Fruit fly (Drosophila melanogaster) whole organism, embryonic: ENCODE measurements around the gene CG10089.

Experiments
- C15 ChIP-seq: fragments of 200-800 bp; sonication (Bioruptor generic); IDR thresholded peaks from 3 replicates; pipeline ENCODE4 v1.3.6; 2022; ENCODE audit warnings: missing biosample characterization, missing genetic modification characterization
- CG10209 ChIP-seq: fragments of 200-800 bp; sonication (Bioruptor generic); optimal IDR thresholded peaks from 3 replicates; lab custom pipeline; 2017; ENCODE audit warnings: missing biosample characterization, mild to moderate bottlenecking, missing genetic modification characterization, missing genetic modification reagents
- CG10321 ChIP-seq: fragments of 200-800 bp; sonication (Bioruptor generic); IDR thresholded peaks from 2 replicates; pipeline ENCODE4 v1.3.6; 2022; ENCODE audit warnings: missing biosample characterization, missing genetic modification characterization
- CG10431 ChIP-seq: fragments of 200-800 bp; sonication (Bioruptor generic); optimal IDR thresholded peaks from 3 replicates; lab custom pipeline; 2018; ENCODE audit warnings: missing biosample characterization, mild to moderate bottlenecking, missing genetic modification characterization
- CG11093 ChIP-seq: fragments of 200-800 bp; sonication (Bioruptor generic); IDR thresholded peaks from 3 replicates; pipeline ENCODE4 v1.3.6; 2022; ENCODE audit warnings: missing biosample characterization, missing genetic modification characterization
- CG11247 ChIP-seq: fragments of 200-800 bp; sonication (Bioruptor generic); IDR thresholded peaks from 2 replicates; pipeline ENCODE4 v1.3.6; 2022; ENCODE audit warnings: missing biosample characterization, missing genetic modification characterization
- CG11723 ChIP-seq: fragments of 200-800 bp; sonication (Bioruptor generic); optimal IDR thresholded peaks from 2 replicates; lab custom pipeline; 2017; ENCODE audit warnings: missing biosample characterization, mild to moderate bottlenecking, missing genetic modification characterization
- CG14667 ChIP-seq: fragments of 200-800 bp; sonication (Bioruptor generic); IDR thresholded peaks from 2 replicates; pipeline ENCODE4 v1.3.6; 2022; ENCODE audit warnings: missing biosample characterization, missing genetic modification characterization
- CG16779 ChIP-seq: fragments of 200-800 bp; sonication (Bioruptor generic); IDR thresholded peaks from 2 replicates; pipeline ENCODE4 v1.3.6; 2022; ENCODE audit warnings: missing biosample characterization, missing genetic modification characterization
- CG16813 ChIP-seq: fragments of 200-800 bp; sonication (Bioruptor generic); IDR thresholded peaks from 3 replicates; pipeline ENCODE4 v1.3.6; 2022; ENCODE audit warnings: missing biosample characterization, missing genetic modification characterization; ENCODE audit not compliant: partially characterized antibody
- CG2889 ChIP-seq: fragments of 200-800 bp; sonication (Bioruptor generic); IDR thresholded peaks from 3 replicates; pipeline ENCODE4 v1.3.6; 2022; ENCODE audit warnings: missing biosample characterization, missing genetic modification characterization
- CG33213 ChIP-seq: fragments of 200-800 bp; sonication (Bioruptor generic); optimal IDR thresholded peaks from 3 replicates; lab custom pipeline; 2016; ENCODE audit warnings: missing biosample characterization, missing genetic modification characterization
- CG4282 ChIP-seq: fragments of 200-800 bp; sonication (Bioruptor generic); optimal IDR thresholded peaks from 2 replicates; lab custom pipeline; 2016; ENCODE audit warnings: missing biosample characterization, missing genetic modification characterization
- CG4328 ChIP-seq: fragments of 200-800 bp; sonication (Bioruptor generic); optimal IDR thresholded peaks from 3 replicates; lab custom pipeline; 2017; ENCODE audit warnings: missing biosample characterization, missing genetic modification reagents, missing genetic modification characterization
- CG4820 ChIP-seq: fragments of 200-800 bp; sonication (Bioruptor generic); optimal IDR thresholded peaks from 3 replicates; lab custom pipeline; 2016; ENCODE audit warnings: missing biosample characterization, missing genetic modification characterization
- CG6654 ChIP-seq: fragments of 200-800 bp; sonication (Bioruptor generic); optimal IDR thresholded peaks from 2 replicates; lab custom pipeline; 2017; ENCODE audit warnings: missing biosample characterization, mild to moderate bottlenecking, missing genetic modification characterization
- CG6683 ChIP-seq: fragments of 200-800 bp; sonication (Bioruptor generic); optimal IDR thresholded peaks from 2 replicates; lab custom pipeline; 2017; ENCODE audit warnings: missing biosample characterization, mild to moderate bottlenecking, missing genetic modification characterization, missing genetic modification reagents
- CG7357 ChIP-seq: fragments of 200-800 bp; sonication (Bioruptor generic); IDR thresholded peaks from 3 replicates; pipeline ENCODE4 v1.3.6; 2022; ENCODE audit warnings: missing biosample characterization, missing genetic modification characterization
- CG9797 ChIP-seq: fragments of 200-800 bp; sonication (Bioruptor generic); optimal IDR thresholded peaks from 3 replicates; lab custom pipeline; 2018; ENCODE audit warnings: missing biosample characterization, mild to moderate bottlenecking, missing genetic modification characterization
- CG9817 ChIP-seq: fragments of 200-800 bp; sonication (Bioruptor generic); optimal IDR thresholded peaks from 2 replicates; lab custom pipeline; 2018; ENCODE audit warnings: missing biosample characterization, mild to moderate bottlenecking, missing genetic modification characterization, moderate library complexity
- D ChIP-seq, 2 experiments: fragments of 200-800 bp in 1 of 2; fragments of >200 bp in 1 of 2; sonication (Bioruptor generic) in 1 of 2; optimal IDR thresholded peaks; 2 replicates in 1 of 2; 3 replicates in 1 of 2; lab custom pipeline; 2017; ENCODE audit warnings: mild to moderate bottlenecking in 1 of 2, missing biosample characterization in 1 of 2, missing genetic modification characterization in 1 of 2, missing genetic modification reagents in 1 of 2
- D19A ChIP-seq: fragments of 200-800 bp; optimal IDR thresholded peaks from 3 replicates; lab custom pipeline; 2019; ENCODE audit warnings: missing biosample characterization, mild to moderate bottlenecking, missing genetic modification characterization, moderate library complexity
- Dad ChIP-seq: fragments of 200-800 bp; sonication (Bioruptor generic); optimal IDR thresholded peaks from 3 replicates; lab custom pipeline; 2016; ENCODE audit warnings: missing biosample characterization, missing genetic modification characterization
- Dll ChIP-seq: fragments of 200-800 bp; sonication (Bioruptor generic); IDR thresholded peaks from 4 replicates; pipeline ENCODE4 v1.3.6; 2022; ENCODE audit warnings: missing biosample characterization, missing genetic modification characterization; ENCODE audit not compliant: partially characterized antibody
- E2f2 ChIP-seq: fragments of 200-800 bp; sonication (Bioruptor generic); IDR thresholded peaks from 2 replicates; pipeline ENCODE4 v1.3.6; 2022; ENCODE audit warnings: missing biosample characterization, missing genetic modification characterization
- Ets65A ChIP-seq: fragments of 200-800 bp; sonication (Bioruptor generic); peaks from one replicate; lab custom pipeline; 2016; ENCODE audit warnings: missing biosample characterization, missing genetic modification characterization
- Hmx ChIP-seq: fragments of 200-800 bp; sonication (Bioruptor generic); optimal IDR thresholded peaks from 2 replicates; lab custom pipeline; 2016; ENCODE audit warnings: missing biosample characterization, missing genetic modification characterization
- Hr39 ChIP-seq: fragments of >200 bp; optimal IDR thresholded peaks from 2 replicates; lab custom pipeline; 2017
- Hr78 ChIP-seq, 2 experiments: fragments of 200-800 bp in 1 of 2; fragments of >200 bp in 1 of 2; sonication (Bioruptor generic) in 1 of 2; optimal IDR thresholded peaks; 2 replicates each; lab custom pipeline; 2017 to 2019; ENCODE audit warnings: missing biosample characterization in 2 of 2, missing genetic modification characterization in 2 of 2, mild to moderate bottlenecking in 1 of 2, moderate library complexity in 1 of 2
- Mad ChIP-seq: fragments of 200-800 bp; sonication (Bioruptor generic); optimal IDR thresholded peaks from 2 replicates; lab custom pipeline; 2016; ENCODE audit warnings: missing biosample characterization, missing genetic modification characterization
- Oli ChIP-seq: fragments of 200-800 bp; sonication (Bioruptor generic); optimal IDR thresholded peaks from 2 replicates; lab custom pipeline; 2018; ENCODE audit warnings: missing biosample characterization, mild to moderate bottlenecking, missing genetic modification characterization, moderate library complexity
- Optix ChIP-seq: fragments of 200-800 bp; sonication (Bioruptor generic); IDR thresholded peaks from 3 replicates; pipeline ENCODE4 v1.3.6; 2022; ENCODE audit warnings: missing biosample characterization, missing genetic modification characterization
- Ptx1 ChIP-seq: fragments of 200-800 bp; sonication (Bioruptor generic); IDR thresholded peaks from 2 replicates; pipeline ENCODE4 v1.3.6; 2022; ENCODE audit warnings: missing biosample characterization, missing genetic modification characterization
- Rx ChIP-seq: fragments of 200-800 bp; sonication (Bioruptor generic); IDR thresholded peaks from 2 replicates; pipeline ENCODE4 v1.3.6; 2022; ENCODE audit warnings: missing biosample characterization, missing genetic modification characterization
- abd-A ChIP-seq: fragments of 200-800 bp; sonication (Bioruptor generic); optimal IDR thresholded peaks from 3 replicates; lab custom pipeline; 2019; ENCODE audit warnings: missing biosample characterization, mild to moderate bottlenecking, missing genetic modification characterization, moderate library complexity
- ap ChIP-seq: fragments of 200-800 bp; sonication (Bioruptor generic); IDR thresholded peaks from 2 replicates; pipeline ENCODE4 v1.3.6; 2022; ENCODE audit warnings: missing biosample characterization, missing genetic modification characterization
- chinmo ChIP-seq: fragments of 200-800 bp; sonication (Bioruptor generic); IDR thresholded peaks from 4 replicates; pipeline ENCODE4 v1.3.6; 2022; ENCODE audit warnings: missing biosample characterization, missing genetic modification characterization; ENCODE audit not compliant: partially characterized antibody
- chn ChIP-seq: fragments of 200-800 bp; sonication (Bioruptor generic); optimal IDR thresholded peaks from 2 replicates; lab custom pipeline; 2016; ENCODE audit warnings: missing biosample characterization, missing genetic modification characterization
- da ChIP-seq: fragments of 200-800 bp; sonication (Bioruptor generic); optimal IDR thresholded peaks from 2 replicates; lab custom pipeline; 2016; ENCODE audit warnings: missing biosample characterization, missing genetic modification characterization
- danr ChIP-seq: fragments of 200-800 bp; sonication (Bioruptor generic); IDR thresholded peaks from 2 replicates; pipeline ENCODE4 v1.3.6; 2022; ENCODE audit warnings: missing biosample characterization, missing genetic modification characterization
- disco-r ChIP-seq: fragments of 200-800 bp; sonication (Bioruptor generic); optimal IDR thresholded peaks from 2 replicates; lab custom pipeline; 2016; ENCODE audit warnings: missing biosample characterization, missing genetic modification characterization
- grn ChIP-seq: fragments of 200-800 bp; sonication (Bioruptor generic); optimal IDR thresholded peaks from 3 replicates; lab custom pipeline; 2017; ENCODE audit warnings: missing biosample characterization, missing genetic modification characterization
- insv ChIP-seq, 2 experiments: fragments of 200-800 bp; sonication (Bioruptor generic); optimal IDR thresholded peaks; 3 replicates each; lab custom pipeline; 2016 to 2018; ENCODE audit warnings: missing biosample characterization in 2 of 2, missing genetic modification characterization in 2 of 2
- lilli ChIP-seq: fragments of 200-800 bp; sonication (Bioruptor generic); optimal IDR thresholded peaks from 3 replicates; lab custom pipeline; 2016; ENCODE audit warnings: missing biosample characterization, missing genetic modification characterization
- onecut ChIP-seq: fragments of 200-800 bp; sonication (Bioruptor generic); IDR thresholded peaks from 2 replicates; pipeline ENCODE4 v1.3.6; 2022; ENCODE audit warnings: missing biosample characterization, missing genetic modification characterization
- pzg ChIP-seq: fragments of 200-800 bp; sonication (Bioruptor generic); optimal IDR thresholded peaks from 3 replicates; lab custom pipeline; 2018; ENCODE audit warnings: missing biosample characterization, mild to moderate bottlenecking, missing genetic modification characterization, moderate library complexity
- row ChIP-seq: fragments of 200-800 bp; sonication (Bioruptor generic); IDR thresholded peaks from 3 replicates; pipeline ENCODE4 v1.3.6; 2022; ENCODE audit warnings: missing biosample characterization, missing genetic modification characterization
- toy ChIP-seq: fragments of 200-800 bp; sonication (Bioruptor generic); IDR thresholded peaks from 2 replicates; pipeline ENCODE4 v1.3.6; 2022; ENCODE audit warnings: missing biosample characterization, missing genetic modification characterization
- unpg ChIP-seq: fragments of 200-800 bp; sonication (Bioruptor generic); optimal IDR thresholded peaks from 3 replicates; lab custom pipeline; 2018; ENCODE audit warnings: missing biosample characterization, mild to moderate bottlenecking, missing genetic modification characterization, moderate library complexity
- zf30C ChIP-seq: fragments of 200-800 bp; sonication (Bioruptor generic); optimal IDR thresholded peaks from 3 replicates; lab custom pipeline; 2018; ENCODE audit warnings: missing biosample characterization, mild to moderate bottlenecking, missing genetic modification characterization

Gene CG10089

dm6 chr3L:13450177-13450793 is 24.3 kb downstream of the CG10089 start, which contains the start of the genes JMJD7 and CG10738 (continued):
- TF ChIP-seq CG7357 (peak; percentile 45; the same call in 1 of the 3 replicates), Mad (GFP tag; lab: Kevin White, UChicago) (no peak), CG11247 (GFP tag; lab: Robert Waterston, UW) (peak; percentile 67), Oli (tag; lab: Kevin White, UChicago) (no peak), unpg (GFP tag; lab: Kevin White, UChicago) (peak; percentile 26), CG11093 (GFP tag; lab: Robert Waterston, UW) (peak; percentile 42; the same call in 2 of the 3 replicates), Rx (GFP tag; lab: Robert Waterston, UW) (peak; percentile 72), CG11723 (no peak), pzg (peak; percentile 64), CG4820 (GFP tag; lab: Kevin White, UChicago) (peak; percentile 62), Dad (GFP tag; lab: Kevin White, UChicago) (no peak), row (GFP tag; lab: Robert Waterston, UW) (peak; percentile 64), CG2889 (peak; percentile 42; the same call in 1 of the 3 replicates), CG10209 (no peak), grn (GFP tag; lab: Kevin White, UChicago) (no peak), chn (no peak), E2f2 (GFP tag; lab: Robert Waterston, UW) (peak; percentile 90), Dll (GFP tag; lab: Robert Waterston, UW) (no peak), CG10321 (GFP tag; lab: Robert Waterston, UW) (no peak), CG6683 (GFP tag; lab: Kevin White, UChicago) (peak; percentile 43), CG16779 (GFP tag; lab: Robert Waterston, UW) (peak; percentile 51; the same call in 1 of the 2 replicates), toy (peak; percentile 25; the same call in 1 of the 2 replicates), CG6654 (GFP tag; lab: Kevin White, UChicago) (peak; percentile 56), chinmo (GFP tag; lab: Robert Waterston, UW) (no peak), Ets65A (peak; percentile 96), insv (GFP tag; optimal IDR thresholded peaks at IDR 0.05; lab: Kevin White, UChicago) (no peak), CG9797 (GFP tag; lab: Kevin White, UChicago) (peak; percentile 76), CG14667 (GFP tag; lab: Robert Waterston, UW) (peak; percentile 45), CG16813 (no peak), da (GFP tag; lab: Kevin White, UChicago) (no peak), C15 (GFP tag; lab: Robert Waterston, UW) (no peak), CG4328 (GFP tag; lab: Kevin White, UChicago) (peak; percentile 56), Ptx1 (GFP tag; lab: Robert Waterston, UW) (peak; percentile 63), CG33213 (GFP tag; lab: Kevin White, UChicago) (no peak), Hr39 (lab: Kevin White, UChicago) (no peak), D (optimal IDR thresholded peaks at IDR 0.05; lab: Kevin White, UChicago) (no peak), D (GFP tag; optimal IDR thresholded peaks at IDR 0.05; lab: Kevin White, UChicago) (peak; percentile 68), onecut (GFP tag; lab: Robert Waterston, UW) (peak; percentile 70), danr (GFP tag; lab: Robert Waterston, UW) (0 out of 2 replicates have a peak, but pooled peaks have one; percentile 30), abd-A (tag; lab: Kevin White, UChicago) (no peak), CG10431 (no peak), Optix (GFP tag; lab: Robert Waterston, UW) (peak; percentile 78), Hr78 (GFP tag; optimal IDR thresholded peaks at IDR 0.05; lab: Kevin White, UChicago) (no peak), CG4282 (no peak), zf30C (no peak), CG9817 (tag; lab: Kevin White, UChicago) (peak; percentile 35), Hmx (GFP tag; lab: Kevin White, UChicago) (no peak), disco-r (no peak), lilli (GFP tag; lab: Kevin White, UChicago) (peak; percentile 37), ap (GFP tag; lab: Robert Waterston, UW) (peak; percentile 70; the same call in 1 of the 2 replicates), D19A (tag; lab: Kevin White, UChicago) (peak; percentile 63)
